Worm (Caenorhabditis elegans): ENCODE results near the gene pigc-1.
A peak's percentile ranks its signal among the peaks of the same experiment; 100 is the strongest.

pigc-1 gene

DNA sequence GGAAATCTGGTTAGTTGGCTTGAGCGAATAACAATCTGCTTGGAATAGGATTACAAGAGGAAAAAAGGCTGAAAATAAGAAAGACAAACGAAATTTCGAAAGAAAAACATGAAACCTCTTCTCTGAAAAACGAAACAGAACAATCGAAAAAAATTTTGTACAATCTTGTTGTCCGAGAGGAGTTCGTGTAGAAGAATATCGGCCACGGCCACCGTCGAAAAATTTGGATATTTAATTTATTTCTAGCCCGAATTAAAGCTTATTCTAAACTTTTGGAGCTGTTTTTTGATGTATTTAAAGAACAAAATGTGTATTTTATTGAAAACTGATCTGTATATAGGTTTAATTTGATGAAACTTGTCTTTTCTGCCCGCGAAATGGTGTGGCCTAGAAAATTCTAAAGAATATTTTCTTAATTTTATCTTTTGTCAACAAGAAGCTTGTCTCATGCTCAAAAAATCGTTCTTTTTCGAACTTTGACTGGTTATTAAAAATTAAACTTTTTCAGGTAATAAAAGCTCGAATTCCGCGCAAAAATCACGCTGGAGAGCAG lies 6.3 kb downstream of the pigc-1 start, which contains the start of gene T20D3.5:
TSS of gene T20D3.5 (plus strand) at position 503 of the 553 bp plus-strand sequence.
- TF ChIP-seq tbx-2 (tag; optimal IDR thresholded peaks at IDR 0.05): peak; percentile 7
- no peak for TF ChIP-seq rnt-1 (tag; optimal IDR thresholded peaks at IDR 0.05)
- no peak for TF ChIP-seq mec-3 (tag; optimal IDR thresholded peaks at IDR 0.05; ENCODE audit: borderline replicate concordance)
- TF ChIP-seq ceh-34 (tag; optimal IDR thresholded peaks at IDR 0.05): no peak
- no peak for TF ChIP-seq ttx-3 (tag; optimal IDR thresholded peaks at IDR 0.05)
- no peak for TF ChIP-seq elt-2 (tag; optimal IDR thresholded peaks at IDR 0.05)
- TF ChIP-seq pha-4 (tag; optimal IDR thresholded peaks at IDR 0.05): no peak
- no peak for TF ChIP-seq eyg-1 (tag; optimal IDR thresholded peaks at IDR 0.05)
- peak; percentile 7 for TF ChIP-seq ceh-2 (tag; optimal IDR thresholded peaks at IDR 0.05)
- no peak for TF ChIP-seq ceh-18 (tag; optimal IDR thresholded peaks at IDR 0.05)
- TF ChIP-seq che-1 (tag; optimal IDR thresholded peaks at IDR 0.05): no peak
- TF ChIP-seq pqm-1 (tag; optimal IDR thresholded peaks at IDR 0.05): no peak
- no peak for TF ChIP-seq fkh-6 (tag; optimal IDR thresholded peaks at IDR 0.05)

DNA sequence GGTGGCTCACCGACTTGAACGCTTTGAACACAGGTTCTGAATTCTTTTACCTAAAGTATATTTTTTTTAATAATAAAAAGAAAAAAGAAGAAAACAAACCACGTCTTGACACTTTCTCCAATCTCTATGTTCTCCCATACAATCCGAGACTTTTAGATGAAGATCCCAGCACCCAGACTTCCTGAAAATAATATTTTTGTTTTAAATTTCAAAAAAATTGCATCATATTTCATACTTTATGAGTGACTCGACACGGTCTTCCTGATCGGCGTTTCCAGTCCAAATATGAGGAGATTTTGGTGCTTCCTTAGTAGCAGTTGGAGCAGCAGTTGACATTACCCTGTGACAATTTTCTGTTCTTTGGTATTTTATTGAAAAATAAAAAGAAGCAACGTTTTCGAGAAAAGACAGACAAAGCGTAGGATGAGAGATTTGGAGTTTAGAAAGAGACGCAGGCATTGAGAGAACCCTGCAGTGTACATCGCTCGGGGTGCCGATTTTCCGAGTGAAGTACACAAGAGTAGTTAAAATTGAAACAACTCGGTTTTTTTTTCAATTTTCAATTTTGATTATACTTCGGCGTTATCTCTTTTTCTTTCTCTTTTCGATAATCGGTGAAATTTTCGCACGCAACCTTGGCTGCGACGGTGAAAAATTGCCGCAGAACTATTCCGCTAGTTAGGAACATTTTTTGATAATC lies 7.2 kb downstream of the pigc-1 start, which contains the start of the genes coa-4 and T20D3.14:
TSS of gene coa-4 (minus strand) at position 51 of the 700 bp plus-strand sequence.
TSS of gene T20D3.14 (minus strand) at position 358 of the 700 bp plus-strand sequence.
- TF ChIP-seq ceh-9 (tag; optimal IDR thresholded peaks at IDR 0.05) (no peak), syd-9 (tag; optimal IDR thresholded peaks at IDR 0.05) (no peak), ama-1 (optimal IDR thresholded peaks at IDR 0.05) (no peak), mec-3 (tag; optimal IDR thresholded peaks at IDR 0.05; ENCODE audit: borderline replicate concordance) (no peak), unc-3 (GFP tag; conservative IDR thresholded peaks at IDR 0.05) (no peak), unc-3 (tag; optimal IDR thresholded peaks at IDR 0.05) (no peak), lim-6 (tag; optimal IDR thresholded peaks at IDR 0.05) (no peak), fkh-10 (GFP tag; optimal IDR thresholded peaks at IDR 0.05) (no peak), pha-4 (tag; optimal IDR thresholded peaks at IDR 0.05) (no peak), ztf-16 (tag; optimal IDR thresholded peaks at IDR 0.05) (no peak), ttx-3 (tag; optimal IDR thresholded peaks at IDR 0.05) (no peak), fax-1 (tag; optimal IDR thresholded peaks at IDR 0.05) (no peak), pat-9 (tag; optimal IDR thresholded peaks at IDR 0.05) (no peak), Y22D7AL.16 (tag; optimal IDR thresholded peaks at IDR 0.05) (no peak), ceh-19 (GFP tag; optimal IDR thresholded peaks at IDR 0.05) (no peak), ceh-30 (tag; optimal IDR thresholded peaks at IDR 0.05) (no peak), nhr-11 (tag; optimal IDR thresholded peaks at IDR 0.05) (no peak), tbx-2 (tag; optimal IDR thresholded peaks at IDR 0.05) (no peak), zip-5 (tag; optimal IDR thresholded peaks at IDR 0.05) (no peak), unc-42 (tag; optimal IDR thresholded peaks at IDR 0.05) (no peak)

DNA sequence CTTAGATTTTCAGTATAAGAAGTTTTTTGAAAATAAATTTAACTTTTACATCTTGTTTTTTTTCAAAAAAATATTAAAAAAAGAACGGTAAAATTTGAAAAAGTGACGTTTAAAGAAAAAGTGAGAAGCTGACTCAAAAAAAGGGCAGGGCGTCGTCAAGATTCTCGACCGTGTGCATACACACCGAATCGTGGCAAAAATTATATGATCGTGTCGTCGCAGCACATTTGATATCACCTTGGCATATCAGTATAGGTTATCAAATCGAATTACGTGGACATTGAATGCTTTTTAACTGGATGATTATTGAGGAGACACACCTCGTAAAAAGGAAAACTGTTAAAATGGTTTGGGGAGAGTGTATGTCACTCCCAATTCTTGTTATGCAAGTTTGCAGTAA lies 9.9 kb downstream of the pigc-1 start:
- peak; percentile 49 for TF ChIP-seq elt-2 (tag; optimal IDR thresholded peaks at IDR 0.05)
- TF ChIP-seq fkh-6 (tag; optimal IDR thresholded peaks at IDR 0.05): no peak

DNA sequence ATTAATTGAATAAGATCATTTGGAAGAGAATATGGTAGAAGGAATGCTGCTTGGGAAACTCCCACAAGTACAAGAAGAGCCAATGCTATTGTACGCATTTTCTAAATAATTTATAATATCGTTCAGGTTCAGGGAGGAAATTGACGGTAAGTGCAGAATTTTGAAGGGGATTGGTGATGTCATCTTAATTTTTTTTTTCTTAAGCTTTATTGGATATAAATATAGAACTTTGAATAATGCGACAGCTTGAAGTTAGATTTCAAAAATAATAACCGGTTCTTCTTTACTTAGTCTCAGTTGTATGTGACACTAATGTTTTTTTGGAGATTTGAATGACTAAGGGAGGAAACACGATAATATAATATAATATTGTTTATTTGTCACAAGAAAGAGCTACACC lies 12.2 kb downstream of the pigc-1 start, which contains the start of gene nspg-7.1:
TSS of gene nspg-7.1 (minus strand) at position 101 of the 400 bp plus-strand sequence.
- TF ChIP-seq gmeb-2 (tag; optimal IDR thresholded peaks at IDR 0.05) (no peak), syd-9 (tag; optimal IDR thresholded peaks at IDR 0.05) (no peak), madf-2 (tag; optimal IDR thresholded peaks at IDR 0.05) (no peak), ceh-45 (GFP tag; IDR thresholded peaks at IDR 0.05) (no peak), hlh-6 (tag; optimal IDR thresholded peaks at IDR 0.05) (no peak), elt-4 (tag; optimal IDR thresholded peaks at IDR 0.05) (no peak), ceh-22 (tag; optimal IDR thresholded peaks at IDR 0.05) (no peak), ceh-31 (tag; optimal IDR thresholded peaks at IDR 0.05) (no peak), elt-2 (tag; optimal IDR thresholded peaks at IDR 0.05) (no peak), ama-1 (optimal IDR thresholded peaks at IDR 0.05) (no peak), ahr-1 (tag; optimal IDR thresholded peaks at IDR 0.05) (no peak), pax-1 (tag; optimal IDR thresholded peaks at IDR 0.05) (no peak), ztf-16 (tag; optimal IDR thresholded peaks at IDR 0.05) (no peak), ttx-3 (tag; optimal IDR thresholded peaks at IDR 0.05) (no peak), sox-4 (tag; optimal IDR thresholded peaks at IDR 0.05) (no peak), nfya-1 (tag; optimal IDR thresholded peaks at IDR 0.05) (no peak), unc-86 (tag; optimal IDR thresholded peaks at IDR 0.05) (no peak), hlh-30 (tag; optimal IDR thresholded peaks at IDR 0.05; ENCODE audit: insufficient read depth) (no peak), pha-2 (tag; optimal IDR thresholded peaks at IDR 0.05) (no peak), pros-1 (tag; optimal IDR thresholded peaks at IDR 0.05) (no peak)

Data from whole organism, late embryonic.